Worm (Caenorhabditis elegans) whole organism, L4 larva: ENCODE data around the gene F59B10.5.
A peak's percentile ranks its signal among the peaks of the same experiment; 100 is the strongest.

Source experiments
- ceh-82 ChIP-seq: sonication (generic microtip); optimal IDR thresholded peaks from 2 replicates; lab custom pipeline; 2017; ENCODE audit warnings: missing biosample characterization, missing genetic modification characterization
- pha-4 ChIP-seq, 2 experiments: fragments of 150-350 bp in 1 of 2; fragments of 200-800 bp in 1 of 2; sonication (Bioruptor generic) in 1 of 2; IDR thresholded peaks in 1 of 2; optimal IDR thresholded peaks in 1 of 2; 2 replicates each; pipeline versions ENCODE4 v1.3.6 to Lab custom; 2014 to 2022; ENCODE audit warnings: missing genetic modification characterization in 2 of 2, missing genetic modification reagents in 2 of 2, missing biosample characterization in 1 of 2, missing compliant biosample characterization in 1 of 2

ce11 chrII:10547311-10547710 is 23.8 kb upstream of the F59B10.5 start:
- TF ChIP-seq pha-4 (GFP tag; IDR thresholded peaks at IDR 0.05; lab: Robert Waterston, UW) = peak; percentile 68
- no peak for TF ChIP-seq pha-4 (tag; optimal IDR thresholded peaks at IDR 0.05; lab: Kevin White, UChicago)
- no peak for TF ChIP-seq ceh-82 (tag; lab: Kevin White, UChicago)
